Fruit fly (Drosophila melanogaster) whole organism, embryonic: ENCODE results near the gene trk.

Experiments
- Ada2b ChIP-seq: fragments of 200-800 bp; sonication (Bioruptor generic); IDR thresholded peaks from 2 replicates; pipeline ENCODE4 v1.3.6; 2022; ENCODE audit warnings: missing biosample characterization, missing genetic modification characterization
- Atf-2 ChIP-seq: fragments of 200-800 bp; sonication (Bioruptor generic); optimal IDR thresholded peaks from 2 replicates; lab custom pipeline; 2016; ENCODE audit warnings: missing biosample characterization, missing genetic modification characterization
- Bgb ChIP-seq: fragments of 200-800 bp; sonication (Bioruptor generic); IDR thresholded peaks from 2 replicates; pipeline ENCODE4 v1.3.6; 2022; ENCODE audit warnings: missing biosample characterization, missing genetic modification characterization; ENCODE audit not compliant: partially characterized antibody
- CG1024 ChIP-seq: fragments of 200-800 bp; sonication (Bioruptor generic); IDR thresholded peaks from 2 replicates; pipeline ENCODE4 v1.3.6; 2022; ENCODE audit warnings: missing biosample characterization, missing genetic modification characterization
- CG13287 ChIP-seq: fragments of 200-800 bp; sonication (Bioruptor generic); IDR thresholded peaks from 2 replicates; pipeline ENCODE4 v1.3.6; 2022; ENCODE audit warnings: missing biosample characterization, missing genetic modification characterization; ENCODE audit not compliant: partially characterized antibody
- CG14965 ChIP-seq: fragments of 200-800 bp; sonication (Bioruptor generic); optimal IDR thresholded peaks from 2 replicates; lab custom pipeline; 2016; ENCODE audit warnings: missing biosample characterization, missing genetic modification characterization, borderline replicate concordance
- CG1603 ChIP-seq: fragments of 200-800 bp; sonication (Bioruptor generic); optimal IDR thresholded peaks from 2 replicates; lab custom pipeline; 2019; ENCODE audit warnings: missing biosample characterization, mild to moderate bottlenecking, missing genetic modification characterization, moderate library complexity
- CG18764 ChIP-seq: fragments of 200-800 bp; sonication (Bioruptor generic); optimal IDR thresholded peaks from 3 replicates; lab custom pipeline; 2016; ENCODE audit warnings: missing biosample characterization, missing genetic modification characterization
- CG2129 ChIP-seq: fragments of 200-800 bp; sonication (Bioruptor generic); IDR thresholded peaks from 2 replicates; pipeline ENCODE4 v1.3.6; 2022; ENCODE audit warnings: missing biosample characterization, missing genetic modification characterization; ENCODE audit not compliant: partially characterized antibody
- CG2712 ChIP-seq: fragments of 200-800 bp; optimal IDR thresholded peaks from 3 replicates; lab custom pipeline; 2019; ENCODE audit warnings: missing biosample characterization, mild to moderate bottlenecking, missing genetic modification characterization, moderate library complexity
- CG34224 ChIP-seq: fragments of 200-800 bp; sonication (Bioruptor generic); IDR thresholded peaks from 3 replicates; pipeline ENCODE4 v1.3.6; 2022; ENCODE audit warnings: missing biosample characterization, missing genetic modification characterization; ENCODE audit not compliant: partially characterized antibody
- CG34422 ChIP-seq: fragments of 200-800 bp; sonication (Bioruptor generic); IDR thresholded peaks from 3 replicates; pipeline ENCODE4 v1.3.6; 2022; ENCODE audit warnings: missing biosample characterization, missing genetic modification characterization
- CG3726 ChIP-seq: fragments of 200-800 bp; sonication (Bioruptor generic); IDR thresholded peaks from 3 replicates; pipeline ENCODE4, ENCODE4 v1.3.6; 2022; ENCODE audit warnings: missing biosample characterization, missing genetic modification characterization
- CG42726 ChIP-seq: fragments of 200-800 bp; sonication (Bioruptor generic); IDR thresholded peaks from 2 replicates; pipeline ENCODE4 v1.3.6; 2022; ENCODE audit warnings: missing biosample characterization, missing genetic modification characterization; ENCODE audit not compliant: partially characterized antibody
- CG6689 ChIP-seq: fragments of 200-800 bp; sonication (Bioruptor generic); IDR thresholded peaks from 2 replicates; pipeline ENCODE4 v1.3.6; 2022; ENCODE audit warnings: missing biosample characterization, missing genetic modification characterization
- CG6813 ChIP-seq: fragments of 200-800 bp; sonication (Bioruptor generic); optimal IDR thresholded peaks from 2 replicates; lab custom pipeline; 2017; ENCODE audit warnings: missing biosample characterization, missing genetic modification characterization, mild to moderate bottlenecking, moderate library complexity, missing genetic modification reagents
- CG7556 ChIP-seq: fragments of 200-800 bp; sonication (Bioruptor generic); optimal IDR thresholded peaks from 2 replicates; lab custom pipeline; 2017; ENCODE audit warnings: missing biosample characterization, mild to moderate bottlenecking, missing genetic modification characterization
- CG7786 ChIP-seq: fragments of 200-800 bp; sonication (Bioruptor generic); optimal IDR thresholded peaks from 2 replicates; lab custom pipeline; 2016; ENCODE audit warnings: missing biosample characterization, missing genetic modification characterization
- CG8089 ChIP-seq: fragments of 200-800 bp; sonication (Bioruptor generic); optimal IDR thresholded peaks from 3 replicates; lab custom pipeline; 2016; ENCODE audit warnings: missing biosample characterization, missing genetic modification characterization
- CTCF ChIP-seq: fragments of 200-800 bp; sonication (Bioruptor generic); optimal IDR thresholded peaks from 2 replicates; lab custom pipeline; 2017; ENCODE audit warnings: missing biosample characterization, mild to moderate bottlenecking, missing genetic modification characterization, moderate library complexity
- Doc3 ChIP-seq: fragments of 200-800 bp; sonication (Bioruptor generic); IDR thresholded peaks from 3 replicates; pipeline ENCODE4 v1.3.6; 2022; ENCODE audit warnings: missing biosample characterization, missing genetic modification characterization; ENCODE audit not compliant: partially characterized antibody
- Dref ChIP-seq: fragments of 200-800 bp; sonication (Bioruptor generic); IDR thresholded peaks from 2 replicates; pipeline ENCODE4 v1.3.6; 2022; ENCODE audit warnings: missing biosample characterization, missing genetic modification characterization
- Elba2 ChIP-seq: fragments of 200-800 bp; sonication (Bioruptor generic); optimal IDR thresholded peaks from 3 replicates; lab custom pipeline; 2016; ENCODE audit warnings: missing biosample characterization, missing genetic modification characterization
- Fer3 ChIP-seq: fragments of 200-800 bp; sonication (Bioruptor generic); optimal IDR thresholded peaks from 2 replicates; lab custom pipeline; 2018; ENCODE audit warnings: missing biosample characterization, mild to moderate bottlenecking, missing genetic modification characterization, moderate library complexity
- Gsc ChIP-seq: fragments of 200-800 bp; sonication (Bioruptor generic); IDR thresholded peaks from 2 replicates; pipeline ENCODE4 v1.3.6; 2022; ENCODE audit warnings: missing biosample characterization, missing genetic modification characterization
- H2.0 ChIP-seq: fragments of 200-800 bp; sonication (Bioruptor generic); IDR thresholded peaks from 2 replicates; pipeline ENCODE4 v1.3.6; 2022; ENCODE audit warnings: missing biosample characterization, missing genetic modification characterization
- Lhr ChIP-seq: fragments of 200-800 bp; sonication (Bioruptor generic); optimal IDR thresholded peaks from 3 replicates; lab custom pipeline; 2017; ENCODE audit warnings: mild to moderate bottlenecking, missing biosample characterization, missing genetic modification reagents, missing genetic modification characterization
- MBD-R2 ChIP-seq: fragments of 200-800 bp; sonication (Bioruptor generic); IDR thresholded peaks from 2 replicates; pipeline ENCODE4 v1.3.6; 2022; ENCODE audit warnings: missing biosample characterization, missing genetic modification characterization
- MESR4 ChIP-seq: fragments of 200-800 bp; sonication (Bioruptor generic); optimal IDR thresholded peaks from 2 replicates; lab custom pipeline; 2018; ENCODE audit warnings: missing biosample characterization, mild to moderate bottlenecking, missing genetic modification characterization, moderate library complexity
- MTF-1 ChIP-seq: fragments of 200-800 bp; sonication (Bioruptor generic); optimal IDR thresholded peaks from 2 replicates; lab custom pipeline; 2018; ENCODE audit warnings: missing biosample characterization, mild to moderate bottlenecking, missing genetic modification characterization, borderline replicate concordance
- Meics ChIP-seq: fragments of 200-800 bp; sonication (Bioruptor generic); optimal IDR thresholded peaks from 2 replicates; lab custom pipeline; 2017; ENCODE audit warnings: missing biosample characterization, mild to moderate bottlenecking, missing genetic modification characterization
- Mes4 ChIP-seq: fragments of 200-800 bp; sonication (Bioruptor generic); optimal IDR thresholded peaks from 2 replicates; lab custom pipeline; 2016; ENCODE audit warnings: missing biosample characterization, missing genetic modification characterization
- NC2β ChIP-seq: fragments of 200-800 bp; sonication (Bioruptor generic); optimal IDR thresholded peaks from 2 replicates; lab custom pipeline; 2016; ENCODE audit warnings: missing biosample characterization, missing genetic modification characterization
- Nf-YC ChIP-seq: fragments of 200-800 bp; optimal IDR thresholded peaks from 3 replicates; lab custom pipeline; 2019; ENCODE audit warnings: missing biosample characterization, mild to moderate bottlenecking, missing genetic modification characterization, moderate library complexity
- Opbp ChIP-seq: fragments of 200-800 bp; sonication (Bioruptor generic); IDR thresholded peaks from 3 replicates; pipeline ENCODE4 v1.3.6; 2022; ENCODE audit warnings: missing biosample characterization, missing genetic modification characterization; ENCODE audit not compliant: partially characterized antibody
- Side ChIP-seq: fragments of 200-800 bp; sonication (Bioruptor generic); optimal IDR thresholded peaks from 2 replicates; lab custom pipeline; 2016; ENCODE audit warnings: missing biosample characterization, missing genetic modification characterization
- Sry-δ ChIP-seq: fragments of 200-800 bp; sonication (Bioruptor generic); optimal IDR thresholded peaks from 2 replicates; lab custom pipeline; 2016; ENCODE audit warnings: missing biosample characterization, missing genetic modification characterization
- Stat92E ChIP-seq, 3 experiments: fragments of >200 bp in 2 of 3; fragments of 200-800 bp in 1 of 3; sonication (Bioruptor generic) in 1 of 3; optimal IDR thresholded peaks; 2 replicates each; lab custom pipeline; 2017 to 2019; ENCODE audit warnings: missing biosample characterization in 3 of 3, missing genetic modification characterization in 3 of 3, mild to moderate bottlenecking in 1 of 3, moderate library complexity in 1 of 3
- bsh ChIP-seq, 2 experiments: fragments of 200-800 bp; sonication (Bioruptor generic); optimal IDR thresholded peaks; 2 replicates each; lab custom pipeline; 2017 to 2018; ENCODE audit warnings: mild to moderate bottlenecking in 2 of 2, missing biosample characterization in 2 of 2, missing genetic modification characterization in 2 of 2, moderate library complexity in 1 of 2
- cg ChIP-seq: fragments of 200-800 bp; sonication (Bioruptor generic); optimal IDR thresholded peaks from 3 replicates; lab custom pipeline; 2019; ENCODE audit warnings: missing biosample characterization, mild to moderate bottlenecking, missing genetic modification characterization, moderate library complexity
- ci ChIP-seq: fragments of 200-800 bp; sonication (Bioruptor generic); IDR thresholded peaks from 3 replicates; pipeline ENCODE4 v1.3.6; 2022; ENCODE audit warnings: missing biosample characterization, missing genetic modification characterization
- eve ChIP-seq, 2 experiments: fragments of >200 bp; optimal IDR thresholded peaks; 2 replicates each; lab custom pipeline; 2017; ENCODE audit warnings: missing biosample characterization in 2 of 2, missing genetic modification characterization in 2 of 2
- gfzf ChIP-seq: fragments of 200-800 bp; sonication (Bioruptor generic); optimal IDR thresholded peaks from 2 replicates; lab custom pipeline; 2016; ENCODE audit warnings: missing biosample characterization, mild to moderate bottlenecking, missing genetic modification characterization, moderate library complexity
- ham ChIP-seq: fragments of 200-800 bp; sonication (Bioruptor generic); IDR thresholded peaks from 2 replicates; pipeline ENCODE4 v1.3.6; 2022; ENCODE audit warnings: missing biosample characterization, missing genetic modification characterization
- hb ChIP-seq: fragments of 200-800 bp; sonication (Bioruptor generic); IDR thresholded peaks from 3 replicates; pipeline ENCODE4 v1.3.6; 2022; ENCODE audit warnings: missing biosample characterization, missing genetic modification characterization; ENCODE audit not compliant: partially characterized antibody
- jing ChIP-seq: fragments of 200-800 bp; sonication (Bioruptor generic); optimal IDR thresholded peaks from 2 replicates; lab custom pipeline; 2018; ENCODE audit warnings: missing biosample characterization, mild to moderate bottlenecking, missing genetic modification characterization
- mld ChIP-seq: fragments of 200-800 bp; sonication (Bioruptor generic); IDR thresholded peaks from 3 replicates; pipeline ENCODE4 v1.3.6; 2022; ENCODE audit warnings: missing biosample characterization, missing genetic modification characterization; ENCODE audit not compliant: partially characterized antibody
- nmo ChIP-seq: fragments of 200-800 bp; sonication (Bioruptor generic); optimal IDR thresholded peaks from 2 replicates; lab custom pipeline; 2018; ENCODE audit warnings: missing biosample characterization, mild to moderate bottlenecking, missing genetic modification characterization, moderate library complexity
- trem ChIP-seq: fragments of 200-800 bp; optimal IDR thresholded peaks from 3 replicates; lab custom pipeline; 2019; ENCODE audit warnings: missing biosample characterization, mild to moderate bottlenecking, missing genetic modification characterization, moderate library complexity
- unc-4 ChIP-seq: fragments of 200-800 bp; sonication (Bioruptor generic); IDR thresholded peaks from 2 replicates; pipeline ENCODE4 v1.3.6; 2022; ENCODE audit warnings: missing biosample characterization, missing genetic modification characterization; ENCODE audit not compliant: partially characterized antibody

The trk gene

dm6 chr2L:10265129-10265528 lies 7.0 kb downstream of the trk start, which contains the start of gene Mob3 (continued):
- no peak for TF ChIP-seq CG3726 (GFP tag; lab: Robert Waterston, UW)
- peak; percentile 27 for TF ChIP-seq Elba2 (GFP tag; lab: Kevin White, UChicago)
- no peak for TF ChIP-seq CTCF
- no peak for TF ChIP-seq Meics (GFP tag; lab: Kevin White, UChicago)
- no peak for TF ChIP-seq jing (GFP tag; lab: Kevin White, UChicago)
- TF ChIP-seq Doc3 = no peak
- peak in 1 of 2 experiments; percentile 56 for TF ChIP-seq eve (GFP tag; optimal IDR thresholded peaks at IDR 0.05; lab: Kevin White, UChicago)
- TF ChIP-seq Nf-YC (tag; lab: Kevin White, UChicago) = no peak
- no peak for TF ChIP-seq CG8089 (GFP tag; lab: Kevin White, UChicago)
- TF ChIP-seq CG14965 (GFP tag; lab: Kevin White, UChicago) = no peak
- TF ChIP-seq CG7786 (GFP tag; lab: Kevin White, UChicago) = no peak
- no peak for TF ChIP-seq bsh (GFP tag; optimal IDR thresholded peaks at IDR 0.05; lab: Kevin White, UChicago)
- TF ChIP-seq CG2712 (tag; lab: Kevin White, UChicago) = peak; percentile 22
- peak; percentile 37 for TF ChIP-seq MESR4 (GFP tag; lab: Kevin White, UChicago)
- TF ChIP-seq CG42726 (GFP tag; lab: Robert Waterston, UW) = no peak
- no peak for TF ChIP-seq H2.0 (GFP tag; lab: Robert Waterston, UW)
- TF ChIP-seq CG34422 (GFP tag; lab: Robert Waterston, UW) = no peak; the same call in 2 of the 3 replicates
- no peak for TF ChIP-seq Atf-2
- no peak for TF ChIP-seq Mes4 (GFP tag; lab: Kevin White, UChicago)
- TF ChIP-seq cg (GFP tag; lab: Kevin White, UChicago) = no peak
- no peak for TF ChIP-seq Lhr (GFP tag; lab: Kevin White, UChicago)
- TF ChIP-seq unc-4 (GFP tag; lab: Robert Waterston, UW) = peak; percentile 35; the same call in 1 of the 2 replicates
- TF ChIP-seq CG6689 = no peak
- TF ChIP-seq Gsc = no peak
- peak; percentile 55; the same call in 1 of the 3 replicates for TF ChIP-seq Opbp (GFP tag; lab: Robert Waterston, UW)
- TF ChIP-seq CG7556 (GFP tag; lab: Kevin White, UChicago) = no peak
- no peak for TF ChIP-seq Fer3
- peak; percentile 70 for TF ChIP-seq Dref (GFP tag; lab: Robert Waterston, UW)
- TF ChIP-seq CG2129 (GFP tag; lab: Robert Waterston, UW) = no peak
- no peak for TF ChIP-seq ci
- TF ChIP-seq CG34224 (GFP tag; lab: Robert Waterston, UW) = 0 out of 3 replicates have a peak, but pooled peaks have one; percentile 54
- no peak for TF ChIP-seq mld (GFP tag; lab: Robert Waterston, UW)
- peak; percentile 82 for TF ChIP-seq CG1603
- TF ChIP-seq NC2β (GFP tag; lab: Kevin White, UChicago) = no peak
- TF ChIP-seq Ada2b = no peak
- no peak for TF ChIP-seq CG18764 (GFP tag; lab: Kevin White, UChicago)
- TF ChIP-seq CG13287 = peak; percentile 65
- peak; percentile 68 for TF ChIP-seq MBD-R2 (GFP tag; lab: Robert Waterston, UW)
- TF ChIP-seq gfzf (GFP tag; lab: Kevin White, UChicago) = no peak
- TF ChIP-seq Bgb (GFP tag; lab: Robert Waterston, UW) = peak; percentile 54; the same call in 1 of the 2 replicates
- TF ChIP-seq hb (GFP tag; lab: Robert Waterston, UW) = no peak
- no peak for TF ChIP-seq CG6813 (GFP tag; lab: Kevin White, UChicago)
- no peak for TF ChIP-seq nmo
- no peak for TF ChIP-seq ham (GFP tag; lab: Robert Waterston, UW)
- no peak for TF ChIP-seq Side (GFP tag; lab: Kevin White, UChicago)
- TF ChIP-seq MTF-1 (GFP tag; lab: Kevin White, UChicago) = no peak
- TF ChIP-seq Sry-δ (GFP tag; lab: Kevin White, UChicago) = peak; percentile 63
- no peak for TF ChIP-seq CG1024 (GFP tag; lab: Robert Waterston, UW)
- TF ChIP-seq trem (tag; lab: Kevin White, UChicago) = peak; percentile 23
- TF ChIP-seq Stat92E (GFP tag; optimal IDR thresholded peaks at IDR 0.05; lab: Kevin White, UChicago) = no peak
